Worm (Caenorhabditis elegans): ENCODE results near the gene mec-12.

Gene mec-12

DNA sequence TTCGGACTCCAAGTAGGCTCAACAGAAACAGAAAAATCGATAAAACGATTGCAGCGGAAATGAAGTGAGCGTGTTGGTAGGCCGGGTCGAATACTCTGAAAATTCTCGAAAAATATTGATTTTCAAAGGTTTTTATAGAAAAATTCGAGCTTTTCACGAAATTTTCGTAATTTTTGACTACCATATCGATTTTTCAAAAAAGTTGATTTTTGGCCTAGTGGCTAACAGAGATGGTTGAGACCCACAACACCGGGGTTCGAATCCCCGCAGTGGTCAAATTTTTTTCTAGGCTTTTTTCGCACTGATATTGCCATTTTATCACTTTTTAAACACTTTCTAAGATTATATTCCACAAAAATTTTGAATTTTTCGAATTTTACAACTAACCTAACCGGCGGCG, 30.2 kb downstream of the mec-12 start:
- TF ChIP-seq tra-4 (tag; optimal IDR thresholded peaks at IDR 0.05) = no peak
- TF ChIP-seq tbx-37 (GFP tag; conservative IDR thresholded peaks at IDR 0.05) = no peak
- no peak for TF ChIP-seq ets-7 (tag; optimal IDR thresholded peaks at IDR 0.05)
- TF ChIP-seq flt-1 (GFP tag; IDR thresholded peaks at IDR 0.05) = no peak
- no peak for TF ChIP-seq hnd-1 (tag; optimal IDR thresholded peaks at IDR 0.05)
- no peak for TF ChIP-seq ama-1 (optimal IDR thresholded peaks at IDR 0.05)
- no peak for TF ChIP-seq sea-1 (GFP tag; conservative IDR thresholded peaks at IDR 0.05)

DNA sequence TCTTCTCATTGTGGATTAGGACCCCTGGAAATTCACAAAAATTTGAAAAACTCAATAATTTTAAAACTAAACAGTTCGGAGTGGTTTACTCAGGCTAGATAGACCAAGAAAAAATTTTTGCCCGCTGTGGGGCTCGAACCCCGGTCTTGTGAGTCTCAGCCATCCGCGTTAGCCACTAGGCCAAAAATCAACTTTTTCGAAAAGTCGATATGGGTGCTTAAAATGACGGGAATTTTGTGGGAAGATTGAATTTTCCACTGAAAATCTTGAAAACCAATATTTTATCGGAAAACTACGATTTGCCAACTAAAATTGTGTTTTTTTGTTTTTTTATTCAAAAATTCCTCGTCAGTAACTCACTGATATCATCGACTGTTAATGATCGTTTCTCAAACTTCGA, 31.5 kb downstream of the mec-12 start:
- TF ChIP-seq aly-1 (tag; optimal IDR thresholded peaks at IDR 0.05) (no peak), hnd-1 (tag; optimal IDR thresholded peaks at IDR 0.05) (no peak), hmbx-1 (tag; optimal IDR thresholded peaks at IDR 0.05) (no peak), pes-1 (GFP tag; IDR thresholded peaks at IDR 0.05) (no peak), B0310.2 (tag; optimal IDR thresholded peaks at IDR 0.05) (no peak), tbx-37 (GFP tag; conservative IDR thresholded peaks at IDR 0.05) (no peak), ceh-36 (tag; optimal IDR thresholded peaks at IDR 0.05) (no peak), tbx-11 (GFP tag; IDR thresholded peaks at IDR 0.05) (no peak), ama-1 (optimal IDR thresholded peaks at IDR 0.05) (no peak), flt-1 (GFP tag; IDR thresholded peaks at IDR 0.05) (no peak), ceh-13 (GFP tag; optimal IDR thresholded peaks at IDR 0.05) (no peak), scrt-1 (GFP tag; IDR thresholded peaks at IDR 0.05) (no peak), ets-7 (tag; optimal IDR thresholded peaks at IDR 0.05) (no peak), sea-1 (GFP tag; conservative IDR thresholded peaks at IDR 0.05) (no peak), tra-4 (tag; optimal IDR thresholded peaks at IDR 0.05) (no peak), F13C5.2 (tag; optimal IDR thresholded peaks at IDR 0.05) (no peak), hmg-4 (GFP tag; optimal IDR thresholded peaks at IDR 0.05) (no peak)

DNA sequence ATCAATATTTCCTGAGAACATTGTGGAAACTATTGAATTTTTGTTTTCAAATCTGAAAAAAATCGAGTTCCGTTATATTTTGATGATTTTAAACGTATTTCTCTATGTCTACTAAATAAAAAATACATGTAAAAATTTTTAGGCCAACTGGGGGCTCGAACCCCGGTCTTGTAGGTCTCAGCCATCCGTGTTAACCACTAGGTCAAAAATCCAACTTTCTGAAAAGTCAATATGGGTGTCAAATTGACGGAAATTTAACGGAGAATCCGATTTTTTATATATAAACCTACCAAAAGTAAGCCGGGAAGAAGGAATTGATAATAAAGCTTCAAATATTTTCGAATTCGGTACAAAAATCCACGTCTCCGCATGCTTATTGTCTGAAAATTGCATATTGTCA, 32.7 kb downstream of the mec-12 start:
- TF ChIP-seq ceh-13 (GFP tag; optimal IDR thresholded peaks at IDR 0.05) (no peak), ets-7 (tag; optimal IDR thresholded peaks at IDR 0.05) (no peak), hmg-4 (GFP tag; optimal IDR thresholded peaks at IDR 0.05) (no peak), tra-4 (tag; optimal IDR thresholded peaks at IDR 0.05) (no peak), aly-1 (tag; optimal IDR thresholded peaks at IDR 0.05) (no peak)

DNA sequence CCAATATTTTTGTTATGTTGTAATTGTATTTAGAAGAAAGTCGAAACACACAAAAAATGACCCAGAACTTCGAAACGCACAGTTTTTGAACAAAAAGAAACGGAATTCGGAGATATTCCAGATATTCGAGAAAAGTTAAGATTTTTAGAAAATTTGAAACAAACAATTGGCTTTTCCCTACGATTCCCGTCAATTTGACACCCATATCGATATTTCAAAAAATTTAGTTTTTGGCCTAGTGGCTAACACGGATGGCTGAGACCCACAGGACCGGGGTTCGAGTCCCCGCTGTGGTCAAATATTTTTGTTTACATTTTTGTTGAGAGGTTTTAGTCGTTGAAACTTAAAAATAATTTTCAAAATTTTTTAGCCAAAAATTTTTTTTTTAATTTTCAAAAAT, 33.8 kb downstream of the mec-12 start:
- TF ChIP-seq B0310.2 (tag; optimal IDR thresholded peaks at IDR 0.05) (no peak), ceh-36 (tag; optimal IDR thresholded peaks at IDR 0.05) (no peak), hmbx-1 (tag; optimal IDR thresholded peaks at IDR 0.05) (no peak), F13C5.2 (tag; optimal IDR thresholded peaks at IDR 0.05) (no peak), scrt-1 (GFP tag; IDR thresholded peaks at IDR 0.05) (no peak), flt-1 (GFP tag; IDR thresholded peaks at IDR 0.05) (no peak), sea-1 (GFP tag; conservative IDR thresholded peaks at IDR 0.05) (no peak)

DNA sequence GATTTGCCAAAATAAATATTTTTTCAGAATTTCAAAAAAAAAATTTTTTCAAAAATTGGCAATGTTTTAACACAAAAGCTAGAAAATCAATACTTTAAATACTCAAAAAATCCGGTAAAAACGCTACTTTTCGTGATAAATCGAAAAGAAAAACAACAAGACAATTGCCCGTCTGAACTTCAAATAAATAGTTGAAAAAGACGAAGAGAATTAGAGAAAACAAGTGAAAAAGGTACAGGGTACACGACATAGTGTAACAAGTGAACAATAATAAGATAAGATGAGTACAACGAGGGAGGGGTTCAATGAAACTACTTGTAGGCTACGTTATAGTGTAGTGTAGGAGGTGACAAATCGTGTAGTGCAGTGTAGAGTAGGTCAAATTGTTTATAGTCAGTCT, 34.5 kb downstream of the mec-12 start:
- TF ChIP-seq B0310.2 (tag; optimal IDR thresholded peaks at IDR 0.05) (no peak), ama-1 (optimal IDR thresholded peaks at IDR 0.05) (no peak), scrt-1 (GFP tag; IDR thresholded peaks at IDR 0.05) (no peak), hmg-4 (GFP tag; optimal IDR thresholded peaks at IDR 0.05) (no peak), hnd-1 (tag; optimal IDR thresholded peaks at IDR 0.05) (no peak), ceh-13 (GFP tag; optimal IDR thresholded peaks at IDR 0.05) (no peak), hmbx-1 (tag; optimal IDR thresholded peaks at IDR 0.05) (no peak), ets-7 (tag; optimal IDR thresholded peaks at IDR 0.05) (no peak), flt-1 (GFP tag; IDR thresholded peaks at IDR 0.05) (no peak), pes-1 (GFP tag; IDR thresholded peaks at IDR 0.05) (no peak), ceh-36 (tag; optimal IDR thresholded peaks at IDR 0.05) (no peak), tbx-37 (GFP tag; conservative IDR thresholded peaks at IDR 0.05) (no peak), tbx-11 (GFP tag; IDR thresholded peaks at IDR 0.05) (no peak), sea-1 (GFP tag; conservative IDR thresholded peaks at IDR 0.05) (no peak), F13C5.2 (tag; optimal IDR thresholded peaks at IDR 0.05) (no peak), aly-1 (tag; optimal IDR thresholded peaks at IDR 0.05) (no peak), tra-4 (tag; optimal IDR thresholded peaks at IDR 0.05) (no peak)

DNA sequence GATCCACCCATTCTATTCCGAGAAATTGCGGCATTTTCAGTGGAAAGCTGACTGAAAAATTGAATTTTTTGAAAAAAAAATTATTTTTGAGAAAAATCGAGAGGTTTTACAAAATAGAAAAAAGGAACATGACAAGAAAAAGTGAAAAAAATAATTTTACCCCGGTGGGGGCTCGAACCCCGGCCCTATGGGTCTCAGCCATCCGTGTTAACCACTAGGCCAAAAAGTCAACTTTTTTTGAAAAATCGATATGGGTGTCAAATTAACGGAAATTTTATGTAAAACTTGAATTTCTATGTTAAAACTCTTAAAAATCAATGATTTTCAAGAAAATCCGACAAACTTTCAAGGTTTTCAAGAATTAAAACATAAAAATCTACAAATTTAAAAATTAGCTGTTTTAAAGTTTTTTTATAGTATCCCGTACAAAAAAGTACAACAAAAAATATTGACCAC, 35.1 kb downstream of the mec-12 start, which contains the start of gene Y53G8B.2:
TSS of gene Y53G8B.2 (minus strand) at position 51 of the 456 bp plus-strand sequence.
- TF ChIP-seq tbx-11 (GFP tag; IDR thresholded peaks at IDR 0.05) = no peak
- no peak for TF ChIP-seq scrt-1 (GFP tag; IDR thresholded peaks at IDR 0.05)
- TF ChIP-seq pes-1 (GFP tag; IDR thresholded peaks at IDR 0.05) = 0 out of 2 replicates have a peak, but pooled peaks have one; percentile 18

DNA sequence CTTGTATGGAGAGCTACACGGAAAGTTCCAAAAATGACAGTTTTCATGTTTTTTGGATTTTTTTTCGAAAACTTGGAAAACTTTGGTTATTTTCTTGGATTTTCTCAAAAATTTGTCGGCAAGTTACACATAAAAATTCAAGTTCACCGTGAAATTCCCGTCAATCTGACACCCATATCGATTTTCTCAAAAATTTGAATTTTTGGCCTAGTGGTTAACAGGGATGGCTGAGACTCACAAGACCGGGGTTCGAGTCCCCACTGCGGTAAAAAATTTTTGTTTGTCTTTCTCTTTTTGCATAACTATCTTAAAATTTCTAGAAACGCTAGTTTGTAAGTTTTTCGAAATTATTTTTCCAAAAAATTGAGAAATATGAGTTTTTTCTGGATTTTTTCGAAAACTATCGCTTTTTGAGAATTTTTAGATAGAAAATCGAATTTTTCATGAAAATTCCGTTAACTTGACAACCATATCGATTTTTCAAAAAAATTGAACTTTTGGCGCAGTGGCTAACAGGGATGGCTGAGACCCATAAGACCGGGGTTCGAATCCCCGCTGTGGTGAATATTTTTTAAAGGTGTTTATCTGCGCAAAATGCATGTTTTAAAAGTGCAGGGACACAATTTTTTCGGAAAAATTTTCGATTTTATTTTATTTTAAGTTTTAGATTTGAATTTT, 38.3 kb downstream of the mec-12 start:
- TF ChIP-seq B0310.2 (tag; optimal IDR thresholded peaks at IDR 0.05) (no peak), ceh-13 (GFP tag; optimal IDR thresholded peaks at IDR 0.05) (no peak), hmbx-1 (tag; optimal IDR thresholded peaks at IDR 0.05) (no peak), F13C5.2 (tag; optimal IDR thresholded peaks at IDR 0.05) (no peak), sea-1 (GFP tag; conservative IDR thresholded peaks at IDR 0.05) (no peak), ets-7 (tag; optimal IDR thresholded peaks at IDR 0.05) (no peak), tbx-11 (GFP tag; IDR thresholded peaks at IDR 0.05) (no peak), tra-4 (tag; optimal IDR thresholded peaks at IDR 0.05) (no peak), tbx-37 (GFP tag; conservative IDR thresholded peaks at IDR 0.05) (no peak), aly-1 (tag; optimal IDR thresholded peaks at IDR 0.05) (no peak), scrt-1 (GFP tag; IDR thresholded peaks at IDR 0.05) (no peak), flt-1 (GFP tag; IDR thresholded peaks at IDR 0.05) (no peak), pes-1 (GFP tag; IDR thresholded peaks at IDR 0.05) (no peak), ama-1 (optimal IDR thresholded peaks at IDR 0.05) (no peak), ceh-36 (tag; optimal IDR thresholded peaks at IDR 0.05) (no peak), hnd-1 (tag; optimal IDR thresholded peaks at IDR 0.05) (no peak)

DNA sequence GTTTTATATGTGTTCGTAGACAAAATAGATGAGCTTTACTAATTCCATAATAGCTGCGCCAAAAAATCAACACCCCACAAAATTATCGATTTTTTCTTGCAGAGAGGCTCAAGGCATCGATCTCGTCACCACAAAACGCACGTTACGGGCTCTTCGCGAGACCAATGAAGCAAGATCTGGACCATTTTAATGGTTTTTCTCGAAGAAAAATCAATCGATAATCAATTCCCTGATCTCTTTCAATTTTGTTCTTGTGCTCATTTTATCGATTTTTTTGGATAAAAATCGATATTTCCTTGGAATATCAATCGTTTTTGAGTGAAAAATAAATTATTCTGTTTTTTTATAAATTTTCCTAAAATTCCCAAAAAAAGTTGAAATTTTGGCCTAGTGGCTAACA, 38.9 kb downstream of the mec-12 start:
- TF ChIP-seq hmg-4 (GFP tag; optimal IDR thresholded peaks at IDR 0.05) (no peak), ceh-36 (tag; optimal IDR thresholded peaks at IDR 0.05) (no peak), hmbx-1 (tag; optimal IDR thresholded peaks at IDR 0.05) (no peak), scrt-1 (GFP tag; IDR thresholded peaks at IDR 0.05) (no peak)
